Fruit fly (Drosophila melanogaster): ENCODE results near the gene CG13362.

CG13362 gene

dm6 chrX:775184-775583, 24.1 kb upstream of the CG13362 start (continued):
- TF ChIP-seq dsx (GFP tag; optimal IDR thresholded peaks at IDR 0.05; ENCODE audit: poor library complexity, severe bottlenecking) (peak; percentile 81), cyc (GFP tag; optimal IDR thresholded peaks at IDR 0.05) (peak; percentile 73), CG34406 (GFP tag; optimal IDR thresholded peaks at IDR 0.05) (peak; percentile 75), CG3032 (tag; optimal IDR thresholded peaks at IDR 0.05) (peak; percentile 76), Ets21C (GFP tag; optimal IDR thresholded peaks at IDR 0.05) (peak; percentile 44), CG8119 (GFP tag; IDR thresholded peaks at IDR 0.05) (peak; percentile 73), svp (GFP tag) (peak; percentile 93), esn (GFP tag; optimal IDR thresholded peaks at IDR 0.05) (peak; percentile 84), CG31627 (GFP tag; optimal IDR thresholded peaks at IDR 0.05) (peak; percentile 65), OdsH (GFP tag; optimal IDR thresholded peaks at IDR 0.05) (peak; percentile 64), CG11294 (GFP tag; IDR thresholded peaks at IDR 0.05) (peak; percentile 30; the same call in 1 of the 2 replicates), Hr39 (GFP tag; optimal IDR thresholded peaks at IDR 0.05) (peak; percentile 62), Eip75B (GFP tag; optimal IDR thresholded peaks at IDR 0.05) (peak; percentile 81), Eip78C (GFP tag) (peak; percentile 94), eg (GFP tag; IDR thresholded peaks at IDR 0.05) (peak; percentile 56; the same call in 2 of the 3 replicates), Ets96B (tag; optimal IDR thresholded peaks at IDR 0.05) (peak; percentile 78), vri (GFP tag; optimal IDR thresholded peaks at IDR 0.05) (peak; percentile 72), Sox14 (GFP tag; optimal IDR thresholded peaks at IDR 0.05) (peak; percentile 79)

DNA sequence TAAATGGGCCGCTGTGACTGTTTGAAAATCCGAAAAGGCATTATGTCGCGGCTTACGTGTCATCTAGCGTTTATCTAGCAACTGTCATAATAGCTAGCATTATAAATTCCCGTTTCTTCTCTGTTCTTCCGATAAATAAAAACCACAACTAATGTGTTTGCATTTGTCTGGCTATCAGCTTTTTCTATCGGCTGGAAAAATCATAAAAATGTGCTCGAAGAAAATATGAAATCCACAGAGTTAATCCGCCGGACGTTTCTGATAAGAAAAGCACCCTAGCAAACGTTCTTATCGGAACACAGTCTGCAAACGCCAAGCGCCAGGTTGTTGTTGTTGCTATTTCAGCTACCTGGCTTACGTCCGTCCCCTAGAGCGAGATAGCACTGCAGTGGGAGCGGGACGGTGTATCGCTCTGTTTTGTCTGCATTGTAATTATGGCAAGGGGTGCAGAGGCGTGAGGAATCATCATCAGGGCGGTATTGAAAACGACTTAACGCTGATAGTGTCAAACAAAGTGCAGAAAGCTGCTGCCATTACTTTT, 23.1 kb upstream of the CG13362 start:
- TF ChIP-seq cyc (GFP tag; optimal IDR thresholded peaks at IDR 0.05), result no peak
- TF ChIP-seq CG7368 (GFP tag; optimal IDR thresholded peaks at IDR 0.05), result no peak
- no peak for TF ChIP-seq CG1621 (tag; optimal IDR thresholded peaks at IDR 0.05)
- TF ChIP-seq fkh (GFP tag; optimal IDR thresholded peaks at IDR 0.05), result peak; percentile 88
- no peak for TF ChIP-seq Met (GFP tag; optimal IDR thresholded peaks at IDR 0.05)

DNA sequence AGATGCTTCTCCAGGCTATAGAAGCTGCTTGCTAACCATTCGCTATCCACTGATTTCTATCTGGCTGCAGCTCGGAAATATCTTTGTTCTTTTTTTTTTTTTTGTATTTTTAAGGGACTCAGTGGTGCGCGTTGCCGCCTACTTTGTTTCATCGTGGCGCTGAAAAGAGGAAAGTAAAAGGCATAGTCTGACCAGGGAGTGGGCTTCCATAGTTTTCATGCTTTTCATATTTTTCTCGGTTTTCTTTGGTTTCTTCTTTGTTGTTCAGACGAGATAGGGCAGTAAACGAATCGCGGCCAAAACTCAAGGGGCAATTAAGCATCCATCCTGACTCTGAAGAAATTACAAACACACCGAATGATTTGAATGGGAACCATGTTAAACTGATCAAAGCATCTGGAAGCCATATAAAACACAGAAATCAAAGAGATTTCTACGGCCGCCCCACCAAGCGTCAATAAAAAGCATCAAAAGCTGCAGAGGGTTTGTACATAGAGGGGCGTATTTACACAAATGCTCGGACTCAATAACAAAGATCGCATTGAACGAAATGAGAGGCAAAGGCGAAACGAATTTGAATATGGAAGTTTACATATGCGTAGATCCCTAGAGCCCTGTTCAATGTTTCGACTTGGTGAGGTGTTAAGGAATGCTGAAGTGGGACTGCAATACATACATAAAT, 21.3 kb upstream of the CG13362 start:
- TF ChIP-seq fkh (GFP tag; optimal IDR thresholded peaks at IDR 0.05) (peak; percentile 52), eg (GFP tag; IDR thresholded peaks at IDR 0.05) (no peak)

DNA sequence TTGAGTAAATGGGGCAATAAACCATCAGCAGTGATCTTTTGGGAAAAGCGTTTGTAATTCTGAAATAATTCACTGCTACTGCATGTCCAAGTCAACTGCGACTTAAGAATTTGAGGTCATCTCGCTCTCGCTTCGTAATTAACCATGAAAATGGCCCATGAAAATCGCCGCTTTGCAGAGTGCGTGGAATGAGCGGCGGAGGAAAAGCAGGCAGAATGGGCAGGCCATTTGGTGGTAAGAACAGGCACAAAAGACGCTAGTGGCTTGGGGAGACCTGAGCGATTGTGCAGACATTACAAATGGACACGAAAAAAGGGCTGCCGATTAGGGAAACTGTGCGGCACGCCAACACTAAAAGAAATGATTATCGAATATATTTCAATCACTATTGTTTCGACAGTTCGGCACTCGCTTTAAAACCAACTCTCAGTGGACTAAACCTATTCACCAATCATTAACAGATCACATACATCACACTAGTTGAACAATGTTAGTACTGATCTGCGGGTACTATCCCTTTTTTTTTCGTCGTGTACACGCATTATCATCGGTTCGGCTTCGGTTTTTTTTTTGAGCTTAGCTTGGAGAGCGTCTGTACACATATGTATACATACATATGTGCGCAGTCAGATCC, 20.4 kb upstream of the CG13362 start:
- TF ChIP-seq CG6163 (GFP tag; IDR thresholded peaks at IDR 0.05), result 0 out of 3 replicates have a peak, but pooled peaks have one; percentile 31
- TF ChIP-seq topi (GFP tag; optimal IDR thresholded peaks at IDR 0.05), result no peak
- TF ChIP-seq CG3919 (GFP tag; optimal IDR thresholded peaks at IDR 0.05), result peak; percentile 19
- TF ChIP-seq spab (GFP tag; optimal IDR thresholded peaks at IDR 0.05), result no peak
- peak; percentile 53 for TF ChIP-seq Eip78C (GFP tag)
- peak; percentile 13 for TF ChIP-seq Hr39 (GFP tag; optimal IDR thresholded peaks at IDR 0.05)
- TF ChIP-seq CG8119 (GFP tag; IDR thresholded peaks at IDR 0.05), result no peak
- TF ChIP-seq CG16779 (tag; optimal IDR thresholded peaks at IDR 0.05), result no peak
- no peak for TF ChIP-seq eg (GFP tag; IDR thresholded peaks at IDR 0.05)
- TF ChIP-seq Blimp-1 (GFP tag; optimal IDR thresholded peaks at IDR 0.05), result no peak
- peak; percentile 8 for TF ChIP-seq CG1621 (tag; optimal IDR thresholded peaks at IDR 0.05)
- peak; percentile 3 for TF ChIP-seq Ets96B (tag; optimal IDR thresholded peaks at IDR 0.05)
- TF ChIP-seq CG11762 (GFP tag; optimal IDR thresholded peaks at IDR 0.05; ENCODE audit: insufficient read depth), result no peak
- TF ChIP-seq Met (GFP tag; optimal IDR thresholded peaks at IDR 0.05), result peak; percentile 13
- peak; percentile 0 for TF ChIP-seq Eip75B (GFP tag; optimal IDR thresholded peaks at IDR 0.05)
- TF ChIP-seq CG10669 (GFP tag; optimal IDR thresholded peaks at IDR 0.05), result peak; percentile 7
- TF ChIP-seq CG31627 (GFP tag; optimal IDR thresholded peaks at IDR 0.05), result peak; percentile 4
- no peak for TF ChIP-seq fd59A (GFP tag; optimal IDR thresholded peaks at IDR 0.05)
- no peak for TF ChIP-seq CG11902 (GFP tag; optimal IDR thresholded peaks at IDR 0.05)
- TF ChIP-seq Gug (GFP tag; IDR thresholded peaks at IDR 0.05), result no peak
- no peak for TF ChIP-seq Lpt (GFP tag; optimal IDR thresholded peaks at IDR 0.05)
- no peak for TF ChIP-seq dac (GFP tag; optimal IDR thresholded peaks at IDR 0.05)
- peak; percentile 3 for TF ChIP-seq CG6792 (GFP tag; optimal IDR thresholded peaks at IDR 0.05)
- no peak for TF ChIP-seq Smox (GFP tag; optimal IDR thresholded peaks at IDR 0.05)
- peak; percentile 2 for TF ChIP-seq acj6 (GFP tag; optimal IDR thresholded peaks at IDR 0.05)
- TF ChIP-seq esn (GFP tag; optimal IDR thresholded peaks at IDR 0.05), result peak; percentile 18
- peak; percentile 19 for TF ChIP-seq svp (GFP tag)
- TF ChIP-seq CG10631 (GFP tag; optimal IDR thresholded peaks at IDR 0.05), result peak; percentile 10
- TF ChIP-seq Sox14 (GFP tag; optimal IDR thresholded peaks at IDR 0.05), result no peak
- no peak for TF ChIP-seq CG6808 (GFP tag; optimal IDR thresholded peaks at IDR 0.05)
